Worm (Caenorhabditis elegans): ENCODE data around the gene M02E1.1.

DNA sequence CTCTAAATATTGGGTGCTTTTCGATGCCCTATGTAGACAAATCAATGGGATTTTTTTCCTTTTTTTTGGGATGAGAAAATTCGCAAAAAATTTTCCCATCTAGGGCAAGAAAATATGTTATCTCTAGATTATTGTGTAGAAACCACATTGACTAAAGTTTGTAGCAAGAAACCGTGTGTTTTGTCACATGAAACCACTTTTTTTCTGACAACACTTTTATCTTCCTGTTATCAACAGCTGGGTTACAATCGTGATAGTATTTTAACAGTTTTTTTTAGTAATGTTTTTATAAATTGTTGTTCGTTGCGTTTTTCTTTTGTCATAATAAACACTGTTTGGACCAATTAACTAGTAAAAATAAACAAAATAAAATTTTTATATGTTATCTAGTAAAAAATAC lies 13.7 kb upstream of the M02E1.1 start:
- TF ChIP-seq C17E4.6 (GFP tag; IDR thresholded peaks at IDR 0.05) (no peak), rcor-1 (GFP tag; IDR thresholded peaks at IDR 0.05) (no peak), F49E8.2 (tag; optimal IDR thresholded peaks at IDR 0.05; ENCODE audit: insufficient read depth) (no peak), nhr-120 (GFP tag; IDR thresholded peaks at IDR 0.05) (no peak), unc-62 (GFP tag; optimal IDR thresholded peaks at IDR 0.05) (no peak), aptf-2 (GFP tag; conservative IDR thresholded peaks at IDR 0.05) (no peak), repo-1 (tag; optimal IDR thresholded peaks at IDR 0.05) (no peak), snpc-4 (GFP tag; optimal IDR thresholded peaks at IDR 0.05) (no peak), snpc-4 (tag; optimal IDR thresholded peaks at IDR 0.05) (no peak)

Data from whole organism, young adult.